Worm (Caenorhabditis elegans) whole organism, L2 larva: ENCODE data around the gene rsu-1.

ENCODE experiments used
- C34F6.9 ChIP-seq: fragments of 150-350 bp; optimal IDR thresholded peaks from 2 replicates; lab custom pipeline; 2014; ENCODE audit warnings: missing biosample characterization, missing genetic modification characterization
- F13H6.1 ChIP-seq: sonication (generic microtip); optimal IDR thresholded peaks from 2 replicates; lab custom pipeline; 2016; ENCODE audit warnings: missing genetic modification characterization, missing compliant biosample characterization
- Y55F3AM.14 ChIP-seq: fragments of 200-800 bp; sonication (Bioruptor generic); optimal IDR thresholded peaks from 2 replicates; lab custom pipeline; 2018; ENCODE audit warnings: mild to moderate bottlenecking, missing genetic modification characterization, missing compliant biosample characterization
- alr-1 ChIP-seq: fragments of 150-350 bp; optimal IDR thresholded peaks from 2 replicates; lab custom pipeline; 2014; ENCODE audit warnings: missing biosample characterization, missing genetic modification characterization
- aly-2 ChIP-seq: fragments of 150-350 bp; optimal IDR thresholded peaks from 2 replicates; lab custom pipeline; 2014; ENCODE audit warnings: missing biosample characterization, missing genetic modification characterization
- blmp-1 ChIP-seq: sonication (generic microtip); optimal IDR thresholded peaks from 2 replicates; lab custom pipeline; 2017; ENCODE audit warnings: missing genetic modification characterization, mild to moderate bottlenecking, missing compliant biosample characterization, antibody characterized with exemption, moderate library complexity; ENCODE audit not compliant: insufficient read depth
- ceh-82 ChIP-seq: fragments of 150-350 bp; optimal IDR thresholded peaks from 2 replicates; lab custom pipeline; 2014; ENCODE audit warnings: missing biosample characterization, missing genetic modification characterization
- crh-2 ChIP-seq: sonication (generic microtip); optimal IDR thresholded peaks from 2 replicates; lab custom pipeline; 2017; ENCODE audit warnings: missing biosample characterization, missing genetic modification characterization
- egl-27 ChIP-seq: sonication (generic microtip); optimal IDR thresholded peaks from 3 replicates; lab custom pipeline; 2017; ENCODE audit warnings: missing biosample characterization, missing genetic modification reagents, missing genetic modification characterization
- elt-1 ChIP-seq: fragments of 150-350 bp; optimal IDR thresholded peaks from 2 replicates; lab custom pipeline; 2014; ENCODE audit warnings: missing biosample characterization, missing genetic modification characterization
- elt-3 ChIP-seq: sonication (generic microtip); optimal IDR thresholded peaks from 2 replicates; lab custom pipeline; 2017; ENCODE audit warnings: missing biosample characterization, missing genetic modification characterization
- fos-1 ChIP-seq: fragments of 150-350 bp; optimal IDR thresholded peaks from 2 replicates; lab custom pipeline; 2014; ENCODE audit warnings: missing biosample characterization, missing genetic modification characterization
- gmeb-1 ChIP-seq: fragments of 150-350 bp; optimal IDR thresholded peaks from 2 replicates; lab custom pipeline; 2014; ENCODE audit warnings: missing biosample characterization, missing genetic modification characterization
- lin-13 ChIP-seq: fragments of 150-350 bp; optimal IDR thresholded peaks from 2 replicates; lab custom pipeline; 2014; ENCODE audit warnings: missing biosample characterization, missing genetic modification reagents, missing genetic modification characterization
- lsy-2 ChIP-seq, 2 experiments: fragments of 150-350 bp in 1 of 2; sonication (generic microtip) in 1 of 2; optimal IDR thresholded peaks; 2 replicates each; lab custom pipeline; 2014 to 2017; ENCODE audit warnings: missing biosample characterization in 2 of 2, missing genetic modification characterization in 2 of 2
- mab-5 ChIP-seq: fragments of 150-350 bp; optimal IDR thresholded peaks from 2 replicates; lab custom pipeline; 2014; ENCODE audit warnings: missing biosample characterization, missing genetic modification characterization
- mbf-1 ChIP-seq: sonication (generic microtip); optimal IDR thresholded peaks from 2 replicates; lab custom pipeline; 2017; ENCODE audit warnings: missing biosample characterization, missing genetic modification characterization
- nhr-10 ChIP-seq: sonication (generic microtip); optimal IDR thresholded peaks from 2 replicates; lab custom pipeline; 2017; ENCODE audit warnings: missing biosample characterization, missing genetic modification characterization
- nhr-11 ChIP-seq: fragments of 150-350 bp; optimal IDR thresholded peaks from 2 replicates; lab custom pipeline; 2014; ENCODE audit warnings: missing biosample characterization, missing genetic modification characterization
- nhr-12 ChIP-seq: fragments of 150-350 bp; optimal IDR thresholded peaks from 2 replicates; lab custom pipeline; 2014; ENCODE audit warnings: missing biosample characterization, missing genetic modification characterization
- nhr-129 ChIP-seq: fragments of 150-350 bp; optimal IDR thresholded peaks from 2 replicates; lab custom pipeline; 2014; ENCODE audit warnings: missing biosample characterization, missing genetic modification characterization
- nhr-21 ChIP-seq: fragments of 150-350 bp; optimal IDR thresholded peaks from 2 replicates; lab custom pipeline; 2014; ENCODE audit warnings: missing biosample characterization, missing genetic modification characterization
- nhr-23 ChIP-seq: fragments of 150-350 bp; optimal IDR thresholded peaks from 2 replicates; lab custom pipeline; 2014; ENCODE audit warnings: missing biosample characterization, missing genetic modification reagents, missing genetic modification characterization
- nhr-237 ChIP-seq: fragments of 150-350 bp; optimal IDR thresholded peaks from 2 replicates; lab custom pipeline; 2014; ENCODE audit warnings: missing biosample characterization, missing genetic modification characterization
- nhr-25 ChIP-seq: fragments of 150-350 bp; sonication (generic microtip); optimal IDR thresholded peaks from 3 replicates; lab custom pipeline; 2014; ENCODE audit warnings: missing biosample characterization, missing genetic modification characterization
- nhr-6 ChIP-seq: fragments of 150-350 bp; optimal IDR thresholded peaks from 2 replicates; lab custom pipeline; 2014; ENCODE audit warnings: missing biosample characterization, missing genetic modification characterization
- nhr-77 ChIP-seq: fragments of 150-350 bp; optimal IDR thresholded peaks from 2 replicates; lab custom pipeline; 2014; ENCODE audit warnings: missing biosample characterization, missing genetic modification characterization
- sma-3 ChIP-seq: sonication (generic microtip); optimal IDR thresholded peaks from 2 replicates; lab custom pipeline; 2016; ENCODE audit warnings: missing genetic modification reagents, missing genetic modification characterization, missing compliant biosample characterization
- sma-9 ChIP-seq, 2 experiments: fragments of 150-350 bp in 1 of 2; sonication (generic microtip) in 1 of 2; optimal IDR thresholded peaks; 2 replicates each; lab custom pipeline; 2014 to 2016; ENCODE audit warnings: missing genetic modification characterization in 2 of 2, mild to moderate bottlenecking in 1 of 2, missing biosample characterization in 1 of 2, missing compliant biosample characterization in 1 of 2, missing genetic modification reagents in 1 of 2, moderate library complexity in 1 of 2
- snpc-4 ChIP-seq: fragments of 150-350 bp; optimal IDR thresholded peaks from 2 replicates; lab custom pipeline; 2014; ENCODE audit warnings: missing biosample characterization, missing genetic modification characterization
- unc-39 ChIP-seq: fragments of 150-350 bp; optimal IDR thresholded peaks from 2 replicates; lab custom pipeline; 2014; ENCODE audit warnings: missing biosample characterization, missing genetic modification characterization
- unc-55 ChIP-seq: fragments of 150-350 bp; sonication (generic microtip); optimal IDR thresholded peaks from 3 replicates; lab custom pipeline; 2014; ENCODE audit warnings: missing biosample characterization, missing genetic modification reagents, missing genetic modification characterization
- unc-62 ChIP-seq: fragments of 150-350 bp; optimal IDR thresholded peaks from 2 replicates; lab custom pipeline; 2014; ENCODE audit warnings: missing biosample characterization, missing genetic modification reagents, missing genetic modification characterization
- zag-1 ChIP-seq: fragments of 150-350 bp; optimal IDR thresholded peaks from 2 replicates; lab custom pipeline; 2014; ENCODE audit warnings: missing biosample characterization, missing genetic modification characterization
- ztf-1 ChIP-seq: fragments of 200-800 bp; sonication (Bioruptor generic); conservative IDR thresholded peaks from 2 replicates; pipeline ENCODE4 v1.3.6; 2022; ENCODE audit warnings: missing genetic modification characterization, missing compliant biosample characterization
- ztf-11 ChIP-seq: sonication (generic microtip); optimal IDR thresholded peaks from 2 replicates; lab custom pipeline; 2017; ENCODE audit warnings: missing biosample characterization, missing genetic modification characterization
- ztf-4 ChIP-seq: fragments of 150-350 bp; optimal IDR thresholded peaks from 2 replicates; lab custom pipeline; 2014; ENCODE audit warnings: missing biosample characterization, missing genetic modification characterization

The rsu-1 gene

ce11 chrIII:3505051-3505548 lies 33.3 kb downstream of the rsu-1 start, which contains the start of gene lias-1 (continued):
- TF ChIP-seq mab-5 (tag; lab: Kevin White, UChicago) (peak; percentile 23), ztf-4 (peak; percentile 40), crh-2 (tag; lab: Kevin White, UChicago) (peak; percentile 88), sma-3 (peak; percentile 64), nhr-23 (tag; lab: Kevin White, UChicago) (no peak), unc-55 (peak; percentile 93), sma-9 (GFP tag; optimal IDR thresholded peaks at IDR 0.05; lab: Kevin White, UChicago) (peak; percentile 55), sma-9 (tag; optimal IDR thresholded peaks at IDR 0.05; lab: Kevin White, UChicago) (no peak), zag-1 (tag; lab: Kevin White, UChicago) (peak; percentile 29), nhr-11 (tag; lab: Kevin White, UChicago) (no peak), nhr-21 (tag; lab: Kevin White, UChicago) (peak; percentile 71)

ce11 chrIII:3509908-3510307 lies 38.1 kb downstream of the rsu-1 start, which contains the start of the genes M01F1.4 and mrpl-35:
TSS of gene M01F1.4 (minus strand) at chrIII:3510033.
TSS of gene mrpl-35 (plus strand) at chrIII:3510237.
- TF ChIP-seq nhr-129 (tag; lab: Kevin White, UChicago) (peak; percentile 11), C34F6.9 (tag; lab: Kevin White, UChicago) (peak; percentile 89), nhr-10 (tag; lab: Kevin White, UChicago) (no peak), gmeb-1 (tag; lab: Kevin White, UChicago) (peak; percentile 2), Y55F3AM.14 (no peak), alr-1 (tag; lab: Kevin White, UChicago) (no peak), nhr-12 (no peak), nhr-6 (tag; lab: Kevin White, UChicago) (no peak), sma-9 (GFP tag; optimal IDR thresholded peaks at IDR 0.05; lab: Kevin White, UChicago) (peak; percentile 4), sma-9 (tag; optimal IDR thresholded peaks at IDR 0.05; lab: Kevin White, UChicago) (no peak), ztf-11 (tag; lab: Kevin White, UChicago) (no peak), ceh-82 (no peak), lsy-2 (tag; optimal IDR thresholded peaks at IDR 0.05; lab: Kevin White, UChicago) (peak; percentile 85 to 98), blmp-1 (tag; lab: Kevin White, UChicago) (no peak), egl-27 (tag; lab: Kevin White, UChicago) (no peak), snpc-4 (tag; lab: Kevin White, UChicago) (no peak), fos-1 (tag; lab: Kevin White, UChicago) (peak; percentile 34), F13H6.1 (tag; lab: Kevin White, UChicago) (peak; percentile 21), mbf-1 (tag; lab: Kevin White, UChicago) (no peak), crh-2 (tag; lab: Kevin White, UChicago) (peak; percentile 56), lin-13 (GFP tag; lab: Kevin White, UChicago) (peak; percentile 49), unc-55 (peak; percentile 66), elt-3 (tag; lab: Kevin White, UChicago) (no peak), unc-62 (GFP tag; lab: Kevin White, UChicago) (no peak), nhr-11 (tag; lab: Kevin White, UChicago) (no peak)
- TF ChIP-seq, all 48 proteins: peak for 10

- TF ChIP-seq elt-3 (tag; lab: Kevin White, UChicago) (no peak), gmeb-1 (tag; lab: Kevin White, UChicago) (no peak), ztf-11 (tag; lab: Kevin White, UChicago) (no peak), ztf-1 (no peak), elt-1 (tag; lab: Kevin White, UChicago) (no peak), nhr-25 (no peak), nhr-237 (tag; lab: Kevin White, UChicago) (no peak), nhr-77 (no peak), aly-2 (tag; lab: Kevin White, UChicago) (no peak), nhr-6 (tag; lab: Kevin White, UChicago) (no peak), egl-27 (tag; lab: Kevin White, UChicago) (no peak), nhr-12 (no peak), snpc-4 (tag; lab: Kevin White, UChicago) (no peak)
- TF ChIP-seq, all 48 proteins: peak for 0
Measured at ce11 chrIII:3511808-3512207, 40.0 kb downstream of the rsu-1 start.

DNA sequence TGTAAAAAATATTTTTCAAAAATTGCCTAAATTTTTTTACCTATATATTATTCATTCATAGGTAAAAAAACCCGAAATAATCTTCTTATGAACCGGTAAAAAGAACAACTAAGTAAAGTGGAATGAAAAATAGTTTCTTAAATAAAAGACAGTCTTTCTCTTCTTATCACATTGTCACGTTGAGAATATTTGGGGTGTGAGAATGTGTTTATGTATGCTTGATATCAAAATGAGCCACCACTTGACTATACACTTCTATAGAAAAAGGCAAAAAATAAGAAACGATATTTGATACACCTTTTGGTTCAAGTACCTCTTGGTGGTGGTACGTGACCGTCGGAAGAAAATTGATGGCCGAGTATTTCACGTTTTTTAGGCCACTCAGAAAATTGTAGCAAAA lies 47.7 kb downstream of the rsu-1 start, which contains the start of gene hmit-1.3:
Gene hmit-1.3 (minus strand): TSS at position 103 of the 400 bp plus-strand sequence.
- no peak for TF ChIP-seq unc-39 (tag; lab: Kevin White, UChicago)
- TF ChIP-seq fos-1 (tag; lab: Kevin White, UChicago): peak; percentile 41
